Worm (Caenorhabditis elegans) whole organism, young adult: ENCODE measurements around the gene ncx-10.

Experiments used
- D2030.7 ChIP-seq: fragments of 200-800 bp; sonication (Bioruptor generic); IDR thresholded peaks from 2 replicates; pipeline ENCODE4 v1.3.6; 2022; ENCODE audit warnings: missing genetic modification reagents, missing genetic modification characterization, missing compliant biosample characterization
- F10E7.11 ChIP-seq: sonication (generic microtip); optimal IDR thresholded peaks from 2 replicates; lab custom pipeline; 2017; ENCODE audit warnings: mild to moderate bottlenecking, missing genetic modification characterization, moderate library complexity, missing compliant biosample characterization
- F37B4.10 ChIP-seq: fragments of 200-800 bp; sonication (Bioruptor generic); IDR thresholded peaks from 2 replicates; pipeline ENCODE4 v1.3.6; 2022; ENCODE audit warnings: missing genetic modification characterization, missing compliant biosample characterization
- F55B11.4 ChIP-seq: sonication (generic microtip); optimal IDR thresholded peaks from 2 replicates; lab custom pipeline; 2016; ENCODE audit warnings: missing compliant biosample characterization, missing genetic modification characterization, borderline replicate concordance; ENCODE audit not compliant: insufficient read depth
- T26A5.8 ChIP-seq: sonication (generic microtip); optimal IDR thresholded peaks from 2 replicates; lab custom pipeline; 2016; ENCODE audit warnings: missing genetic modification characterization, missing compliant biosample characterization
- akir-1 ChIP-seq: fragments of 200-800 bp; sonication (Bioruptor generic); optimal IDR thresholded peaks from 2 replicates; lab custom pipeline; 2018; ENCODE audit warnings: mild to moderate bottlenecking, missing genetic modification characterization, moderate library complexity, missing compliant biosample characterization
- ama-1 ChIP-seq, 3 experiments: fragments of 150-350 bp in 1 of 3; sonication (generic microtip) in 2 of 3; optimal IDR thresholded peaks; 2 replicates each; lab custom pipeline; 2014 to 2018; ENCODE audit warnings: missing biosample characterization in 2 of 3, missing genetic modification characterization in 2 of 3, missing genetic modification reagents in 2 of 3
- aptf-2 ChIP-seq: fragments of 200-800 bp; sonication (Bioruptor generic); conservative IDR thresholded peaks from 2 replicates; pipeline ENCODE4 v1.3.6; 2022; ENCODE audit warnings: missing genetic modification reagents, missing genetic modification characterization, missing compliant biosample characterization
- attf-6 ChIP-seq: fragments of 200-800 bp; sonication (Bioruptor generic); IDR thresholded peaks from 2 replicates; pipeline ENCODE4 v1.3.6; 2022; ENCODE audit warnings: missing genetic modification reagents, missing genetic modification characterization, missing compliant biosample characterization
- ceh-40 ChIP-seq: fragments of 200-800 bp; sonication (Bioruptor generic); IDR thresholded peaks from 2 replicates; pipeline ENCODE4 v1.3.6; 2022; ENCODE audit warnings: missing genetic modification characterization, missing compliant biosample characterization
- chd-7 ChIP-seq: sonication (generic microtip); optimal IDR thresholded peaks from 2 replicates; lab custom pipeline; 2016; ENCODE audit warnings: mild to moderate bottlenecking, missing genetic modification characterization, moderate library complexity, missing compliant biosample characterization
- dox-1 ChIP-seq: fragments of 200-800 bp; sonication (Bioruptor generic); IDR thresholded peaks from 2 replicates; pipeline ENCODE4 v1.3.6; 2022; ENCODE audit warnings: missing genetic modification reagents, missing genetic modification characterization, missing compliant biosample characterization
- dpff-1 ChIP-seq: sonication (generic microtip); optimal IDR thresholded peaks from 2 replicates; lab custom pipeline; 2017; ENCODE audit warnings: mild to moderate bottlenecking, missing genetic modification characterization, missing compliant biosample characterization
- dpl-1 ChIP-seq: fragments of 150-350 bp; optimal IDR thresholded peaks from 2 replicates; lab custom pipeline; 2014; ENCODE audit warnings: missing biosample characterization, missing genetic modification reagents, missing genetic modification characterization
- egl-44 ChIP-seq: fragments of 200-800 bp; sonication (Bioruptor generic); IDR thresholded peaks from 2 replicates; pipeline ENCODE4 v1.3.6; 2022; ENCODE audit warnings: missing genetic modification reagents, missing genetic modification characterization, missing compliant biosample characterization
- gei-17 ChIP-seq: fragments of 200-800 bp; sonication (Bioruptor generic); optimal IDR thresholded peaks from 2 replicates; lab custom pipeline; 2018; ENCODE audit warnings: mild to moderate bottlenecking, missing genetic modification characterization, missing compliant biosample characterization
- hmg-1.2 ChIP-seq: fragments of 200-800 bp; sonication (Bioruptor generic); IDR thresholded peaks from 2 replicates; pipeline ENCODE4 v1.3.6; 2022; ENCODE audit warnings: missing genetic modification reagents, missing genetic modification characterization, missing compliant biosample characterization
- hrde-1 ChIP-seq: sonication (generic microtip); optimal IDR thresholded peaks from 2 replicates; lab custom pipeline; 2016; ENCODE audit warnings: missing genetic modification characterization, mild to moderate bottlenecking, missing compliant biosample characterization, moderate library complexity, missing genotype, missing genetic modification reagents, borderline replicate concordance
- let-526 ChIP-seq: fragments of 200-800 bp; sonication (Bioruptor generic); IDR thresholded peaks from 2 replicates; pipeline ENCODE4 v1.3.6; 2022; ENCODE audit warnings: missing genetic modification reagents, missing genetic modification characterization, missing compliant biosample characterization
- lin-40 ChIP-seq: sonication (generic microtip); optimal IDR thresholded peaks from 2 replicates; lab custom pipeline; 2016; ENCODE audit warnings: missing genetic modification characterization, mild to moderate bottlenecking, missing compliant biosample characterization, missing genotype, missing genetic modification reagents
- lin-54 ChIP-seq: fragments of 200-800 bp; sonication (Bioruptor generic); optimal IDR thresholded peaks from 2 replicates; lab custom pipeline; 2018; ENCODE audit warnings: mild to moderate bottlenecking, missing genetic modification characterization, missing compliant biosample characterization
- madf-6 ChIP-seq: fragments of 200-800 bp; sonication (Bioruptor generic); IDR thresholded peaks from 2 replicates; pipeline ENCODE4 v1.3.6; 2022; ENCODE audit warnings: missing genetic modification reagents, missing genetic modification characterization, missing compliant biosample characterization
- madf-8 ChIP-seq: fragments of 200-800 bp; sonication (Bioruptor generic); conservative IDR thresholded peaks from 2 replicates; pipeline ENCODE4 v1.3.6; 2022; ENCODE audit warnings: missing genetic modification reagents, missing genetic modification characterization, missing compliant biosample characterization
- nfya-2 ChIP-seq: fragments of 200-800 bp; sonication (Bioruptor generic); IDR thresholded peaks from 2 replicates; pipeline ENCODE4 v1.3.6; 2022; ENCODE audit warnings: missing genetic modification reagents, missing genetic modification characterization, missing compliant biosample characterization
- nhr-27 ChIP-seq: fragments of 200-800 bp; sonication (Bioruptor generic); optimal IDR thresholded peaks from 2 replicates; lab custom pipeline; 2018; ENCODE audit warnings: mild to moderate bottlenecking, missing genetic modification characterization, moderate library complexity, missing compliant biosample characterization
- nhr-80 ChIP-seq: sonication (generic microtip); optimal IDR thresholded peaks from 2 replicates; lab custom pipeline; 2016; ENCODE audit warnings: missing genetic modification characterization, missing compliant biosample characterization
- rcor-1 ChIP-seq: fragments of 200-800 bp; sonication (Bioruptor generic); IDR thresholded peaks from 2 replicates; pipeline ENCODE4 v1.3.6; 2022; ENCODE audit warnings: missing genetic modification reagents, missing genetic modification characterization, missing compliant biosample characterization
- snpc-4 ChIP-seq, 5 experiments: fragments of 150-350 bp in 1 of 5; sonication (generic microtip) in 4 of 5; optimal IDR thresholded peaks; 2 replicates each; lab custom pipeline; 2014 to 2018; ENCODE audit warnings: missing genetic modification characterization in 5 of 5, missing biosample characterization in 3 of 5, antibody characterized with exemption in 2 of 5, mild to moderate bottlenecking in 2 of 5, missing compliant biosample characterization in 2 of 5, missing genotype in 2 of 5, moderate library complexity in 2 of 5, missing genetic modification reagents in 1 of 5
- tbx-9 ChIP-seq: sonication (generic microtip); optimal IDR thresholded peaks from 2 replicates; lab custom pipeline; 2016; ENCODE audit warnings: borderline replicate concordance, missing genetic modification characterization, inconsistent platforms, missing compliant biosample characterization
- ztf-28 ChIP-seq: fragments of 200-800 bp; sonication (Bioruptor generic); IDR thresholded peaks from 2 replicates; pipeline ENCODE4 v1.3.6; 2022; ENCODE audit warnings: missing genetic modification reagents, missing genetic modification characterization, missing compliant biosample characterization

Gene ncx-10

DNA sequence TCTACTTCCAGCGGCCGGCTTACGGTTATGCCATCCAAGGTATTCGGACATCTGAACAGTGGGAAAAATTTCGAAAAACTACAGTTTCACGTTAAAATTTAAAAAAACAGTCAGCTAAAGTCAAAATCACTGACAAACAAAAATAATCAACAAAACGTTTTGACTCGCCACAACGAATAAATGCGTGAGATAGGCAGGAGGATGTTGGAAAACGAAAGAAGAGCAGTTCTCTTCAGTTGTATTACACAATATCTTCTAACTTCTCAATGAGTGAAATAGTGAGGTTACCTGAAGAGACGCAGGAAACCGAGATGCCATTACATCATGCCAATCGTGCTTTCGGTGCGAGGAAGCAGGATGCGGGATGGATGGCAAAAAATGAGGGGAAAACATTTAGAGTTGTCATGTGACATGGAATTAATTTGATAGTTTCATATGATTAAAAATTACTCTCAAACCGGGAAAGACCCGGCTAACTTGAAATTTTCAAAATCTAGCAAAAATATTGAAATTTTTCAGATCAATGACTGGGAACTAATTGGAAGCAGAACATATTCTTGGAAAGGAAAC is 39.0 kb downstream of the ncx-10 start, which contains the start of gene F40A3.6:
Gene F40A3.6, minus strand, starts transcription at position 51 of the 570 bp plus-strand sequence.
- TF ChIP-seq hmg-1.2 (GFP tag; lab: Robert Waterston, UW) (peak; percentile 22; the same call in 1 of the 2 replicates), ceh-40 (no peak), ama-1 (optimal IDR thresholded peaks at IDR 0.05; lab: Kevin White, UChicago) (no peak), ama-1 (GFP tag; optimal IDR thresholded peaks at IDR 0.05; lab: Kevin White, UChicago) (no peak), egl-44 (no peak), F10E7.11 (tag; lab: Kevin White, UChicago) (no peak)

ce11 chrV:7891230-7891629 is 41.7 kb downstream of the ncx-10 start, which contains the start of gene F40A3.1:
Gene F40A3.1, plus strand, starts transcription at chrV:7891530.
- no peak for TF ChIP-seq nhr-27 (tag; lab: Kevin White, UChicago)
- TF ChIP-seq lin-54 (GFP tag; lab: Kevin White, UChicago) = no peak
- TF ChIP-seq gei-17 (GFP tag; lab: Kevin White, UChicago) = no peak
- TF ChIP-seq hrde-1 = no peak
- no peak for TF ChIP-seq hmg-1.2 (GFP tag; lab: Robert Waterston, UW)
- no peak for TF ChIP-seq nhr-80 (tag; lab: Kevin White, UChicago)
- TF ChIP-seq chd-7 (tag; lab: Kevin White, UChicago) = no peak
- no peak for TF ChIP-seq akir-1 (GFP tag; lab: Kevin White, UChicago)
- TF ChIP-seq F37B4.10 (GFP tag; lab: Robert Waterston, UW) = no peak
- no peak for TF ChIP-seq lin-40 (tag; lab: Kevin White, UChicago)
- TF ChIP-seq let-526 (GFP tag; lab: Robert Waterston, UW) = no peak
- no peak for TF ChIP-seq madf-8 (GFP tag; lab: Robert Waterston, UW)
- no peak for TF ChIP-seq dpff-1 (tag; lab: Kevin White, UChicago)
- TF ChIP-seq tbx-9 (tag; lab: Kevin White, UChicago) = no peak
- TF ChIP-seq T26A5.8 (tag; lab: Kevin White, UChicago) = no peak

ce11 chrV:7888036-7888435 is 44.9 kb downstream of the ncx-10 start:
- TF ChIP-seq dox-1 (GFP tag; lab: Robert Waterston, UW) (peak; percentile 67; the same call in 1 of the 2 replicates), madf-6 (GFP tag; lab: Robert Waterston, UW) (no peak), attf-6 (GFP tag; lab: Robert Waterston, UW) (no peak), nhr-80 (tag; lab: Kevin White, UChicago) (peak; percentile 80), D2030.7 (GFP tag; lab: Robert Waterston, UW) (no peak), dpl-1 (GFP tag; lab: Kevin White, UChicago) (no peak), F55B11.4 (tag; lab: Kevin White, UChicago) (no peak), gei-17 (GFP tag; lab: Kevin White, UChicago) (no peak), snpc-4 (GFP tag; optimal IDR thresholded peaks at IDR 0.05; lab: Kevin White, UChicago) (no peak), snpc-4 (tag; optimal IDR thresholded peaks at IDR 0.05; lab: Kevin White, UChicago) (peak in 3 of 4 experiments; percentile 34 to 81 (median 49))

DNA sequence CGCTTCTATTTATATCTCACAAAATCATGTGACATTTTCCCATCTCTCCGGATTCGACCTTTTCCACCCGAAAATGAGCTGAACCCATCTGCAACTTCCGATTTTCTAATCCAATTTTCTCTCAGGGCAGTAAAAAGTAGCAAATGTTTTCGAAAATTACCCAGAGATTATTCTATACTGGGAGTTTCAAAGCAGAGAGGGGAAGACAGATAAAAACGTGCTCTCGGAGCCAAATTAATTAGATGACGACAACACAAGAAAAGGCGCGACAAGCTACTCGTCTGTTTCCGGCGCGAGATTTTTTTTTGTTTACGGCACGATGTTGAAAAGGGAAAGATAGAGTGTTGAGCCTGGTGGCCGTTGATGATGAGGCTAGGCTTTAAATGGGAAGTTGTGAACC is 48.5 kb downstream of the ncx-10 start:
- TF ChIP-seq rcor-1 (GFP tag; lab: Robert Waterston, UW) = no peak
- TF ChIP-seq ztf-28 = no peak
- TF ChIP-seq aptf-2 (GFP tag; lab: Robert Waterston, UW) = no peak
- TF ChIP-seq nfya-2 (GFP tag; lab: Robert Waterston, UW) = no peak
- no peak for TF ChIP-seq dox-1 (GFP tag; lab: Robert Waterston, UW)
